Worm (Caenorhabditis elegans): ENCODE measurements around the gene H20J04.7.

H20J04.7 gene

ce11 chrII:4322871-4323270 lies 32.2 kb downstream of the H20J04.7 start, which contains the start of gene H20J04.6:
TSS of gene H20J04.6 (plus strand) at chrII:4323256.
- TF ChIP-seq lsy-2 (tag; optimal IDR thresholded peaks at IDR 0.05) (peak; percentile 39), tbx-8 (GFP tag; optimal IDR thresholded peaks at IDR 0.05) (no peak), sptf-1 (tag; optimal IDR thresholded peaks at IDR 0.05) (no peak), nhr-76 (tag; optimal IDR thresholded peaks at IDR 0.05) (no peak), mep-1 (tag; optimal IDR thresholded peaks at IDR 0.05) (peak; percentile 29), elt-3 (tag; optimal IDR thresholded peaks at IDR 0.05) (no peak), ceh-43 (GFP tag; optimal IDR thresholded peaks at IDR 0.05) (no peak), ces-1 (GFP tag; optimal IDR thresholded peaks at IDR 0.05) (peak; percentile 18), ceh-83 (GFP tag; optimal IDR thresholded peaks at IDR 0.05) (peak; percentile 13)

ce11 chrII:4321766-4322165 lies 33.4 kb downstream of the H20J04.7 start, which contains the start of gene Y52E8A.1:
TSS of gene Y52E8A.1 (plus strand) at chrII:4322066.
- TF ChIP-seq ceh-43 (GFP tag; optimal IDR thresholded peaks at IDR 0.05) (no peak), snpc-4 (tag; optimal IDR thresholded peaks at IDR 0.05) (no peak), ces-1 (GFP tag; optimal IDR thresholded peaks at IDR 0.05) (no peak), mls-2 (tag; optimal IDR thresholded peaks at IDR 0.05) (no peak), cnd-1 (tag; optimal IDR thresholded peaks at IDR 0.05) (no peak), ham-2 (GFP tag; optimal IDR thresholded peaks at IDR 0.05) (no peak), lin-13 (tag; optimal IDR thresholded peaks at IDR 0.05) (no peak)

ce11 chrII:4320455-4320854 lies 34.7 kb downstream of the H20J04.7 start, which contains the start of gene Y52E8A.2:
TSS of gene Y52E8A.2 (plus strand) at chrII:4320836.
- TF ChIP-seq nhr-76 (tag; optimal IDR thresholded peaks at IDR 0.05) (no peak), nhr-28 (tag; optimal IDR thresholded peaks at IDR 0.05) (no peak), nhr-12 (tag; optimal IDR thresholded peaks at IDR 0.05) (no peak), sptf-1 (tag; optimal IDR thresholded peaks at IDR 0.05) (no peak), sem-2 (GFP tag; optimal IDR thresholded peaks at IDR 0.05) (no peak), cnd-1 (tag; optimal IDR thresholded peaks at IDR 0.05) (no peak), nhr-237 (tag; optimal IDR thresholded peaks at IDR 0.05) (no peak), nhr-2 (tag; optimal IDR thresholded peaks at IDR 0.05) (no peak), pha-4 (tag; optimal IDR thresholded peaks at IDR 0.05) (no peak)

DNA sequence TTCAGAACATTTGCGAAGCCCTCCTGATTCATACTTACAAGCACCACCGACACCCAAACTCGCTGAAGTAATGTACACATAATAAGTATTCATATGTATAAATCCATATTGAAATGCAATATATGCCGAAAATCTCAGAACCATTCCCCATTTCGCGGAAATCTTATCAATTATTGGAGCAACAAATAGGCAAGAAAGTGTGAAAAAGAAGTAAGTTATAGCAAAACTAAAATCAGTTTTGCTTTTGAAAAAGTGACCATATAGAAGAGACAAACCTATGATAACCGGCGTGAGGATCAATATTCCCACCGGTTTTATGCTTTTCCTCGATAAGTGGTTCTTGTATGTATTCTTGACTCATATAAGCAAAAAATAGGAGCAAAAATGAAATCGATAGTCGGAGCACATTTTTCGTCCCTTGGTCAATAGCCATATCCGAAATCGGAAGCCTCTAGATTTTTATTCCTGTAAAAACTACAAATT lies 35.5 kb downstream of the H20J04.7 start, which contains the start of gene Y52E8A.6:
Gene Y52E8A.6 (minus strand): TSS at position 433 of the 483 bp plus-strand sequence.
- TF ChIP-seq nhr-28 (tag; optimal IDR thresholded peaks at IDR 0.05), result no peak
- TF ChIP-seq unc-39 (tag; optimal IDR thresholded peaks at IDR 0.05), result no peak
- no peak for TF ChIP-seq ceh-39 (tag; optimal IDR thresholded peaks at IDR 0.05)
- TF ChIP-seq mls-2 (tag; optimal IDR thresholded peaks at IDR 0.05), result no peak
- TF ChIP-seq ceh-83 (GFP tag; optimal IDR thresholded peaks at IDR 0.05), result no peak
- TF ChIP-seq lsy-2 (tag; optimal IDR thresholded peaks at IDR 0.05), result no peak
- no peak for TF ChIP-seq nhr-2 (tag; optimal IDR thresholded peaks at IDR 0.05)
- TF ChIP-seq snpc-4 (tag; optimal IDR thresholded peaks at IDR 0.05), result no peak
- TF ChIP-seq sem-2 (GFP tag; optimal IDR thresholded peaks at IDR 0.05), result no peak
- no peak for TF ChIP-seq ceh-43 (GFP tag; optimal IDR thresholded peaks at IDR 0.05)
- TF ChIP-seq elt-3 (tag; optimal IDR thresholded peaks at IDR 0.05), result no peak
- TF ChIP-seq nhr-237 (tag; optimal IDR thresholded peaks at IDR 0.05), result no peak
- no peak for TF ChIP-seq unc-120 (tag; optimal IDR thresholded peaks at IDR 0.05; ENCODE audit: poor library complexity, severe bottlenecking)
- TF ChIP-seq nhr-12 (tag; optimal IDR thresholded peaks at IDR 0.05), result no peak
- no peak for TF ChIP-seq pha-4 (tag; optimal IDR thresholded peaks at IDR 0.05)

DNA sequence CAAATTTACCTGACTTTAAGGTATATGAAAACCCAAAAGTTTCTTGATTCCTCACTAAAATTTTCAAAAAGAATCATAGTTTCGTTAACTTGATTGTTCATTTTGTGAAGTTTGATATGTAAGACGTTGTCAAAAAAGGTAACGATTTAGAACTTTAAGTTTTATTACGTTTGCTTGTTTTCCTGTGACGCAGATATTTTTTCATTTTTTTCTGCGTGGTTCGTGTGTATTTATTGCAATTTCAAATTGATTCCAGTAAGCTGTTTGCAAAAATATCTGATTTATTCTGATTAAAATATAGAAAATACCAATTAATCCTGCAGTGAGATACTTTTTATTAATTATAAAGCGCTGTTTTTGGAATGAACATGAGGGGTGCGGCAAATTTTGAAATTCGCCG lies 39.1 kb downstream of the H20J04.7 start, which contains the start of gene srw-40:
Gene srw-40 (minus strand): TSS at position 101 of the 400 bp plus-strand sequence.
- TF ChIP-seq mls-2 (tag; optimal IDR thresholded peaks at IDR 0.05), result no peak
- no peak for TF ChIP-seq tbx-8 (GFP tag; optimal IDR thresholded peaks at IDR 0.05)
- no peak for TF ChIP-seq sem-2 (GFP tag; optimal IDR thresholded peaks at IDR 0.05)
- TF ChIP-seq unc-39 (tag; optimal IDR thresholded peaks at IDR 0.05), result no peak
- no peak for TF ChIP-seq nhr-28 (tag; optimal IDR thresholded peaks at IDR 0.05)
- no peak for TF ChIP-seq snpc-4 (tag; optimal IDR thresholded peaks at IDR 0.05)
- no peak for TF ChIP-seq lin-32 (GFP tag; optimal IDR thresholded peaks at IDR 0.05)
- no peak for TF ChIP-seq cnd-1 (tag; optimal IDR thresholded peaks at IDR 0.05)
- no peak for TF ChIP-seq pha-4 (tag; optimal IDR thresholded peaks at IDR 0.05)
- TF ChIP-seq elt-1 (tag; optimal IDR thresholded peaks at IDR 0.05; ENCODE audit: borderline replicate concordance, insufficient read depth), result no peak
- TF ChIP-seq mab-5 (tag; optimal IDR thresholded peaks at IDR 0.05), result no peak
- TF ChIP-seq mep-1 (tag; optimal IDR thresholded peaks at IDR 0.05), result no peak
- no peak for TF ChIP-seq unc-62 (GFP tag; optimal IDR thresholded peaks at IDR 0.05)
- no peak for TF ChIP-seq sptf-1 (tag; optimal IDR thresholded peaks at IDR 0.05)
- no peak for TF ChIP-seq flh-1 (GFP tag; optimal IDR thresholded peaks at IDR 0.05)

Data from whole organism, mixed stage, embryonic.